Fruit fly (Drosophila melanogaster): Measurements from ENCODE around the gene otu.

The otu gene

dm6 chrX:8455019-8455555 lies 34.2 kb downstream of the otu start, which contains the start of gene org-1 (continued):
- TF ChIP-seq Dll (GFP tag; IDR thresholded peaks at IDR 0.05; ENCODE audit: partially characterized antibody) (no peak), Side (GFP tag; optimal IDR thresholded peaks at IDR 0.05) (peak; percentile 67), CG31441 (GFP tag; IDR thresholded peaks at IDR 0.05) (peak; percentile 86), CkIIα-i1 (GFP tag; IDR thresholded peaks at IDR 0.05) (peak; percentile 76; the same call in 1 of the 2 replicates), tin (GFP tag; optimal IDR thresholded peaks at IDR 0.05) (peak; percentile 95), gcm2 (GFP tag; optimal IDR thresholded peaks at IDR 0.05) (peak; percentile 76), CG3726 (GFP tag; IDR thresholded peaks at IDR 0.05) (peak; percentile 96), Bgb (GFP tag; IDR thresholded peaks at IDR 0.05; ENCODE audit: partially characterized antibody) (0 out of 2 replicates have a peak, but pooled peaks have one; percentile 11), chn (GFP tag; optimal IDR thresholded peaks at IDR 0.05) (peak; percentile 89), odd (GFP tag; optimal IDR thresholded peaks at IDR 0.05) (peak; percentile 80), grn (GFP tag; optimal IDR thresholded peaks at IDR 0.05) (peak; percentile 51), Nf-YA (GFP tag; IDR thresholded peaks at IDR 0.05) (peak; percentile 92), gce (GFP tag; IDR thresholded peaks at IDR 0.05) (peak; percentile 97), fru (optimal IDR thresholded peaks at IDR 0.05) (no peak), H2.0 (GFP tag; IDR thresholded peaks at IDR 0.05) (peak; percentile 98), Lpt (GFP tag; optimal IDR thresholded peaks at IDR 0.05) (no peak), klu (GFP tag; IDR thresholded peaks at IDR 0.05) (peak; percentile 94), amos (GFP tag; IDR thresholded peaks at IDR 0.05; ENCODE audit: partially characterized antibody) (no peak), YL-1 (GFP tag; optimal IDR thresholded peaks at IDR 0.05) (peak; percentile 77), CG11085 (GFP tag; IDR thresholded peaks at IDR 0.05) (peak; percentile 93), NFAT (GFP tag; IDR thresholded peaks at IDR 0.05) (peak; percentile 91), sima (GFP tag; optimal IDR thresholded peaks at IDR 0.05) (peak; percentile 10), CG2712 (tag; optimal IDR thresholded peaks at IDR 0.05) (peak; percentile 97), CG17328 (GFP tag; IDR thresholded peaks at IDR 0.05) (peak; percentile 98), ind (GFP tag; optimal IDR thresholded peaks at IDR 0.05) (peak; percentile 94), CG12236 (GFP tag; optimal IDR thresholded peaks at IDR 0.05) (peak; percentile 50), NC2α (GFP tag; optimal IDR thresholded peaks at IDR 0.05) (peak; percentile 33), bsh (GFP tag; optimal IDR thresholded peaks at IDR 0.05) (peak; percentile 78 to 98), Xbp1 (GFP tag; optimal IDR thresholded peaks at IDR 0.05) (peak; percentile 96), CG13424 (tag; optimal IDR thresholded peaks at IDR 0.05) (peak; percentile 97), CG11456 (GFP tag; IDR thresholded peaks at IDR 0.05) (peak; percentile 97), CG17359 (tag; optimal IDR thresholded peaks at IDR 0.05) (peak; percentile 96), Ets65A (GFP tag) (peak; percentile 98), Meics (GFP tag; optimal IDR thresholded peaks at IDR 0.05) (peak; percentile 88), gro (GFP tag; optimal IDR thresholded peaks at IDR 0.05) (peak; percentile 60), az2 (GFP tag; optimal IDR thresholded peaks at IDR 0.05) (peak; percentile 95), abd-A (tag; optimal IDR thresholded peaks at IDR 0.05) (no peak), CG12391 (tag; optimal IDR thresholded peaks at IDR 0.05) (peak; percentile 94), usp (GFP tag; optimal IDR thresholded peaks at IDR 0.05) (no peak), CG10979 (tag; optimal IDR thresholded peaks at IDR 0.05) (peak; percentile 97), ranshi (GFP tag; IDR thresholded peaks at IDR 0.05) (peak; percentile 98), CG8359 (GFP tag; optimal IDR thresholded peaks at IDR 0.05; ENCODE audit: borderline replicate concordance) (peak; percentile 88), CG5245 (GFP tag; optimal IDR thresholded peaks at IDR 0.05) (peak; percentile 97), CG2875 (GFP tag; optimal IDR thresholded peaks at IDR 0.05) (peak; percentile 92), trh (GFP tag; optimal IDR thresholded peaks at IDR 0.05) (peak; percentile 81), CG9817 (tag; optimal IDR thresholded peaks at IDR 0.05) (peak; percentile 96), Dref (GFP tag; IDR thresholded peaks at IDR 0.05) (0 out of 2 replicates have a peak, but pooled peaks have one; percentile 16), Hr78 (GFP tag; optimal IDR thresholded peaks at IDR 0.05) (peak in 1 of 2 experiments; percentile 77), CG3995 (GFP tag; optimal IDR thresholded peaks at IDR 0.05) (peak; percentile 34), TFAM (GFP tag; optimal IDR thresholded peaks at IDR 0.05) (peak; percentile 61), CTCF (GFP tag; optimal IDR thresholded peaks at IDR 0.05) (peak; percentile 58)
